Fruit fly (Drosophila melanogaster) Kc167 (cell line): ENCODE results near the gene CG14207.

Experiments used
- Sin3A ChIP-seq: fragments of >200 bp; optimal IDR thresholded peaks from 2 replicates; lab custom pipeline; 2018; ENCODE audit warnings: missing external identifiers
- h ChIP-seq: fragments of >200 bp; optimal IDR thresholded peaks from 3 replicates; lab custom pipeline; 2018; ENCODE audit warnings: missing external identifiers

dm6 chrX:19605915-19606314, 916 bp downstream of the CG14207 start:
- TF ChIP-seq Sin3A (lab: Kevin White, UChicago) (no peak), h (lab: Kevin White, UChicago) (no peak)
